Fruit fly (Drosophila melanogaster): ENCODE data around the gene Trp1.

Trp1 gene

dm6 chr2L:10061276-10061675, 52.1 kb downstream of the Trp1 start (continued):
- no peak for TF ChIP-seq CG8089 (GFP tag; optimal IDR thresholded peaks at IDR 0.05)
- TF ChIP-seq CG13123 (GFP tag; optimal IDR thresholded peaks at IDR 0.05), result no peak
- no peak; the same call in 1 of the 2 replicates for TF ChIP-seq CG31441 (GFP tag; IDR thresholded peaks at IDR 0.05)
- TF ChIP-seq CG12942 (GFP tag; optimal IDR thresholded peaks at IDR 0.05), result no peak
- no peak for TF ChIP-seq bsh (GFP tag; optimal IDR thresholded peaks at IDR 0.05)
- TF ChIP-seq al (GFP tag; IDR thresholded peaks at IDR 0.05), result peak; percentile 24; the same call in 1 of the 2 replicates
- TF ChIP-seq br (optimal IDR thresholded peaks at IDR 0.05), result no peak
- TF ChIP-seq Awh (GFP tag; IDR thresholded peaks at IDR 0.05), result no peak
- TF ChIP-seq Dip3 (GFP tag; optimal IDR thresholded peaks at IDR 0.05), result no peak
- TF ChIP-seq CG30431 (GFP tag; optimal IDR thresholded peaks at IDR 0.05), result no peak
- no peak; the same call in 1 of the 2 replicates for TF ChIP-seq Xrp1 (GFP tag; IDR thresholded peaks at IDR 0.05)
- no peak for TF ChIP-seq inv (GFP tag; IDR thresholded peaks at IDR 0.05; ENCODE audit: partially characterized antibody)
- TF ChIP-seq wdn (GFP tag; IDR thresholded peaks at IDR 0.05), result no peak
- TF ChIP-seq Gsc (GFP tag; IDR thresholded peaks at IDR 0.05), result no peak
- TF ChIP-seq h (optimal IDR thresholded peaks at IDR 0.05), result no peak
- no peak for TF ChIP-seq gfzf (GFP tag; optimal IDR thresholded peaks at IDR 0.05)
- TF ChIP-seq CG17912 (GFP tag; optimal IDR thresholded peaks at IDR 0.05), result no peak
- peak; percentile 39; the same call in 1 of the 2 replicates for TF ChIP-seq Rfx (GFP tag; IDR thresholded peaks at IDR 0.05)
- TF ChIP-seq Stat92E (GFP tag; optimal IDR thresholded peaks at IDR 0.05), result no peak
- no peak for TF ChIP-seq Bteb2 (GFP tag; optimal IDR thresholded peaks at IDR 0.05)
- peak; percentile 55; the same call in 1 of the 2 replicates for TF ChIP-seq CG14441 (GFP tag; IDR thresholded peaks at IDR 0.05)
- TF ChIP-seq fd64A (GFP tag; optimal IDR thresholded peaks at IDR 0.05), result no peak
- no peak for TF ChIP-seq zen (tag; optimal IDR thresholded peaks at IDR 0.05)
- TF ChIP-seq CG15269 (tag; optimal IDR thresholded peaks at IDR 0.05), result peak; percentile 50
- TF ChIP-seq NK7.1 (GFP tag; optimal IDR thresholded peaks at IDR 0.05), result no peak
- no peak for TF ChIP-seq twi (tag; optimal IDR thresholded peaks at IDR 0.05)
- no peak for TF ChIP-seq CG12071 (GFP tag; optimal IDR thresholded peaks at IDR 0.05)
- TF ChIP-seq HmgZ (tag; optimal IDR thresholded peaks at IDR 0.05), result no peak
- TF ChIP-seq CG14965 (GFP tag; optimal IDR thresholded peaks at IDR 0.05; ENCODE audit: borderline replicate concordance), result no peak
- TF ChIP-seq Dad (GFP tag; optimal IDR thresholded peaks at IDR 0.05), result no peak
- TF ChIP-seq Camta (GFP tag; optimal IDR thresholded peaks at IDR 0.05), result no peak
- TF ChIP-seq ash1 (GFP tag; optimal IDR thresholded peaks at IDR 0.05), result no peak
- 0 out of 2 replicates have a peak, but pooled peaks have one; percentile 18 for TF ChIP-seq sob (GFP tag; IDR thresholded peaks at IDR 0.05)
- TF ChIP-seq Rx (GFP tag; IDR thresholded peaks at IDR 0.05), result no peak
- no peak for TF ChIP-seq trh (GFP tag; optimal IDR thresholded peaks at IDR 0.05)
- TF ChIP-seq Gug (GFP tag; IDR thresholded peaks at IDR 0.05), result 0 out of 4 replicates have a peak, but pooled peaks have one; percentile 5
- no peak for TF ChIP-seq Lpt (GFP tag; optimal IDR thresholded peaks at IDR 0.05)
- TF ChIP-seq Ptx1 (GFP tag; IDR thresholded peaks at IDR 0.05), result peak; percentile 61; the same call in 1 of the 2 replicates
- TF ChIP-seq CG2116 (GFP tag; optimal IDR thresholded peaks at IDR 0.05), result no peak
- no peak for TF ChIP-seq CG12769 (tag; optimal IDR thresholded peaks at IDR 0.05)
- TF ChIP-seq NC2β (GFP tag; optimal IDR thresholded peaks at IDR 0.05), result no peak
- no peak for TF ChIP-seq HLH54F (GFP tag; optimal IDR thresholded peaks at IDR 0.05)
- no peak for TF ChIP-seq sqz (GFP tag; optimal IDR thresholded peaks at IDR 0.05)
- TF ChIP-seq dmrt99B (tag; optimal IDR thresholded peaks at IDR 0.05), result peak; percentile 55
- no peak for TF ChIP-seq sens-2 (GFP tag; IDR thresholded peaks at IDR 0.05)
- no peak for TF ChIP-seq CG12236 (GFP tag; optimal IDR thresholded peaks at IDR 0.05)
- no peak for TF ChIP-seq CG8281 (tag; optimal IDR thresholded peaks at IDR 0.05)
- no peak for TF ChIP-seq CG12299 (tag; optimal IDR thresholded peaks at IDR 0.05)
- TF ChIP-seq Nf-YA (GFP tag; IDR thresholded peaks at IDR 0.05), result no peak
- no peak for TF ChIP-seq pros (GFP tag; optimal IDR thresholded peaks at IDR 0.05)
- no peak for TF ChIP-seq CG1832 (GFP tag; optimal IDR thresholded peaks at IDR 0.05)
- no peak for TF ChIP-seq chn (GFP tag; optimal IDR thresholded peaks at IDR 0.05)
- TF ChIP-seq CG12155 (GFP tag; optimal IDR thresholded peaks at IDR 0.05), result peak; percentile 14
